Fruit fly (Drosophila melanogaster) whole organism, prepupa: Measurements from ENCODE around the gene CG5421.
A peak's percentile ranks its signal among the peaks of the same experiment; 100 is the strongest.

ENCODE experiments used
- Blimp-1 ChIP-seq: fragments of 200-800 bp; sonication (Bioruptor generic); optimal IDR thresholded peaks from 3 replicates; lab custom pipeline; 2017; ENCODE audit warnings: missing biosample characterization, missing genetic modification characterization, mild to moderate bottlenecking, moderate library complexity, missing genetic modification reagents
- CG10631 ChIP-seq: fragments of 200-800 bp; sonication (Bioruptor generic); optimal IDR thresholded peaks from 2 replicates; lab custom pipeline; 2016; ENCODE audit warnings: missing biosample characterization, missing genetic modification characterization
- CG10669 ChIP-seq: fragments of 200-800 bp; sonication (Bioruptor generic); optimal IDR thresholded peaks from 3 replicates; lab custom pipeline; 2018; ENCODE audit warnings: missing biosample characterization, mild to moderate bottlenecking, missing genetic modification characterization, moderate library complexity
- CG11294 ChIP-seq: fragments of 200-800 bp; sonication (Bioruptor generic); IDR thresholded peaks from 2 replicates; pipeline ENCODE4 v1.3.6; 2022; ENCODE audit warnings: missing biosample characterization, missing genetic modification characterization
- CG11762 ChIP-seq: fragments of 200-800 bp; sonication (Bioruptor generic); optimal IDR thresholded peaks from 3 replicates; lab custom pipeline; 2016; ENCODE audit warnings: missing biosample characterization, missing genetic modification characterization; ENCODE audit not compliant: insufficient read depth
- CG11902 ChIP-seq: fragments of 200-800 bp; sonication (Bioruptor generic); optimal IDR thresholded peaks from 3 replicates; lab custom pipeline; 2016; ENCODE audit warnings: missing biosample characterization, missing genetic modification characterization
- CG15336 ChIP-seq: fragments of 200-800 bp; sonication (Bioruptor generic); IDR thresholded peaks from 2 replicates; pipeline ENCODE4 v1.3.6; 2022; ENCODE audit warnings: missing biosample characterization, missing genetic modification characterization
- CG1621 ChIP-seq: fragments of 200-800 bp; sonication (Bioruptor generic); optimal IDR thresholded peaks from 3 replicates; lab custom pipeline; 2018; ENCODE audit warnings: missing biosample characterization, mild to moderate bottlenecking, missing genetic modification characterization
- CG3032 ChIP-seq: fragments of 200-800 bp; optimal IDR thresholded peaks from 2 replicates; lab custom pipeline; 2019; ENCODE audit warnings: missing biosample characterization, mild to moderate bottlenecking, missing genetic modification characterization, moderate library complexity
- CG32006 ChIP-seq: fragments of 200-800 bp; sonication (Bioruptor generic); optimal IDR thresholded peaks from 3 replicates; lab custom pipeline; 2017; ENCODE audit warnings: missing biosample characterization, mild to moderate bottlenecking, missing genetic modification characterization
- CG34406 ChIP-seq: fragments of 200-800 bp; sonication (Bioruptor generic); optimal IDR thresholded peaks from 3 replicates; lab custom pipeline; 2016; ENCODE audit warnings: missing biosample characterization, missing genetic modification characterization
- CG3919 ChIP-seq: fragments of 200-800 bp; sonication (Bioruptor generic); optimal IDR thresholded peaks from 3 replicates; lab custom pipeline; 2016; ENCODE audit warnings: missing biosample characterization, missing genetic modification characterization
- CG4318 ChIP-seq: fragments of 200-800 bp; sonication (Bioruptor generic); optimal IDR thresholded peaks from 3 replicates; lab custom pipeline; 2017; ENCODE audit warnings: missing biosample characterization, mild to moderate bottlenecking, missing genetic modification characterization
- CG6163 ChIP-seq: fragments of 200-800 bp; sonication (Bioruptor generic); IDR thresholded peaks from 3 replicates; pipeline ENCODE4 v1.3.6; 2022; ENCODE audit warnings: missing biosample characterization, missing genetic modification characterization
- CG6276 ChIP-seq: fragments of 200-800 bp; sonication (Bioruptor generic); optimal IDR thresholded peaks from 2 replicates; lab custom pipeline; 2017; ENCODE audit warnings: missing biosample characterization, mild to moderate bottlenecking, missing genetic modification characterization
- CG6792 ChIP-seq: fragments of 200-800 bp; sonication (Bioruptor generic); optimal IDR thresholded peaks from 3 replicates; lab custom pipeline; 2016; ENCODE audit warnings: missing biosample characterization, missing genetic modification characterization
- CG8319 ChIP-seq: fragments of 200-800 bp; sonication (Bioruptor generic); optimal IDR thresholded peaks from 3 replicates; lab custom pipeline; 2016; ENCODE audit warnings: missing biosample characterization, missing genetic modification characterization
- CG8632 ChIP-seq: fragments of 200-800 bp; sonication (Bioruptor generic); optimal IDR thresholded peaks from 3 replicates; lab custom pipeline; 2016; ENCODE audit warnings: missing biosample characterization, missing genetic modification characterization
- CG9139 ChIP-seq: fragments of 200-800 bp; sonication (Bioruptor generic); optimal IDR thresholded peaks from 3 replicates; lab custom pipeline; 2017; ENCODE audit warnings: missing biosample characterization, mild to moderate bottlenecking, missing genetic modification characterization
- Eip75B ChIP-seq: fragments of 200-800 bp; sonication (Bioruptor generic); optimal IDR thresholded peaks from 3 replicates; lab custom pipeline; 2016; ENCODE audit warnings: missing biosample characterization, missing genetic modification characterization
- Eip78C ChIP-seq: fragments of 200-800 bp; sonication (Bioruptor generic); peaks from one replicate; lab custom pipeline; 2016; ENCODE audit warnings: missing biosample characterization, missing genetic modification characterization
- Eip93F ChIP-seq: fragments of 200-800 bp; sonication (Bioruptor generic); optimal IDR thresholded peaks from 2 replicates; lab custom pipeline; 2016; ENCODE audit warnings: missing biosample characterization, mild to moderate bottlenecking, missing genetic modification characterization
- Ets21C ChIP-seq: fragments of 200-800 bp; sonication (Bioruptor generic); optimal IDR thresholded peaks from 3 replicates; lab custom pipeline; 2016; ENCODE audit warnings: missing biosample characterization, missing genetic modification characterization
- Hr38 ChIP-seq: sonication (Bioruptor generic); optimal IDR thresholded peaks from 2 replicates; lab custom pipeline; 2016; ENCODE audit warnings: missing biosample characterization, missing genetic modification characterization
- Hr4 ChIP-seq: fragments of 200-800 bp; sonication (Bioruptor generic); optimal IDR thresholded peaks from 3 replicates; lab custom pipeline; 2016; ENCODE audit warnings: missing biosample characterization, missing genetic modification characterization
- Met ChIP-seq: fragments of 200-800 bp; sonication (Bioruptor generic); optimal IDR thresholded peaks from 3 replicates; lab custom pipeline; 2016; ENCODE audit warnings: missing biosample characterization, missing genetic modification characterization
- OdsH ChIP-seq: fragments of 200-800 bp; sonication (Bioruptor generic); optimal IDR thresholded peaks from 3 replicates; lab custom pipeline; 2016; ENCODE audit warnings: missing biosample characterization, missing genetic modification characterization
- Smox ChIP-seq: fragments of 200-800 bp; sonication (Bioruptor generic); optimal IDR thresholded peaks from 3 replicates; lab custom pipeline; 2016; ENCODE audit warnings: missing biosample characterization, missing genetic modification characterization
- Sox102F ChIP-seq: fragments of 200-800 bp; sonication (Bioruptor generic); optimal IDR thresholded peaks from 2 replicates; lab custom pipeline; 2016; ENCODE audit warnings: missing biosample characterization, mild to moderate bottlenecking, missing genetic modification characterization
- Sox14 ChIP-seq: fragments of 200-800 bp; sonication (Bioruptor generic); optimal IDR thresholded peaks from 3 replicates; lab custom pipeline; 2016; ENCODE audit warnings: missing biosample characterization, missing genetic modification characterization
- achi ChIP-seq: fragments of 200-800 bp; sonication (Bioruptor generic); optimal IDR thresholded peaks from 3 replicates; lab custom pipeline; 2016; ENCODE audit warnings: missing biosample characterization, missing genetic modification characterization
- acj6 ChIP-seq: fragments of 200-800 bp; sonication (Bioruptor generic); optimal IDR thresholded peaks from 3 replicates; lab custom pipeline; 2016; ENCODE audit warnings: missing biosample characterization, missing genetic modification characterization
- cyc ChIP-seq: fragments of 200-800 bp; sonication (Bioruptor generic); optimal IDR thresholded peaks from 3 replicates; lab custom pipeline; 2016; ENCODE audit warnings: missing biosample characterization, missing genetic modification characterization
- dac ChIP-seq: fragments of 200-800 bp; sonication (Bioruptor generic); optimal IDR thresholded peaks from 2 replicates; lab custom pipeline; 2017; ENCODE audit warnings: missing biosample characterization, mild to moderate bottlenecking, missing genetic modification characterization
- eg ChIP-seq: fragments of 200-800 bp; sonication (Bioruptor generic); IDR thresholded peaks from 3 replicates; pipeline ENCODE4 v1.3.6; 2022; ENCODE audit warnings: missing biosample characterization, missing genetic modification characterization
- esn ChIP-seq: fragments of 200-800 bp; sonication (Bioruptor generic); optimal IDR thresholded peaks from 2 replicates; lab custom pipeline; 2016; ENCODE audit warnings: missing biosample characterization, mild to moderate bottlenecking, missing genetic modification characterization, moderate library complexity
- fd59A ChIP-seq: fragments of 200-800 bp; sonication (Bioruptor generic); optimal IDR thresholded peaks from 2 replicates; lab custom pipeline; 2017; ENCODE audit warnings: missing biosample characterization, mild to moderate bottlenecking, missing genetic modification characterization, missing genetic modification reagents
- fd85E ChIP-seq: fragments of 200-800 bp; sonication (Bioruptor generic); optimal IDR thresholded peaks from 3 replicates; lab custom pipeline; 2016; ENCODE audit warnings: missing biosample characterization, missing genetic modification characterization
- fkh ChIP-seq: fragments of 200-800 bp; sonication (Bioruptor generic); optimal IDR thresholded peaks from 3 replicates; lab custom pipeline; 2017; ENCODE audit warnings: missing biosample characterization, mild to moderate bottlenecking, missing genetic modification characterization, moderate library complexity
- lz ChIP-seq: fragments of 200-800 bp; sonication (Bioruptor generic); optimal IDR thresholded peaks from 3 replicates; lab custom pipeline; 2016; ENCODE audit warnings: missing biosample characterization, missing genetic modification characterization
- net ChIP-seq: fragments of 200-800 bp; sonication (Bioruptor generic); optimal IDR thresholded peaks from 3 replicates; lab custom pipeline; 2016; ENCODE audit warnings: missing biosample characterization, missing genetic modification characterization
- pdm3 ChIP-seq: fragments of 200-800 bp; sonication (Bioruptor generic); optimal IDR thresholded peaks from 3 replicates; lab custom pipeline; 2016; ENCODE audit warnings: missing biosample characterization, missing genetic modification characterization
- spab ChIP-seq: fragments of 200-800 bp; sonication (Bioruptor generic); optimal IDR thresholded peaks from 2 replicates; lab custom pipeline; 2017; ENCODE audit warnings: missing biosample characterization, mild to moderate bottlenecking, missing genetic modification characterization, missing genetic modification reagents
- ss ChIP-seq, 2 experiments: fragments of 200-800 bp; sonication (Bioruptor generic); optimal IDR thresholded peaks; 2 replicates in 1 of 2; 3 replicates in 1 of 2; lab custom pipeline; 2017 to 2018; ENCODE audit warnings: mild to moderate bottlenecking in 2 of 2, missing biosample characterization in 2 of 2, missing genetic modification characterization in 2 of 2, moderate library complexity in 1 of 2
- svp ChIP-seq: fragments of 200-800 bp; sonication (Bioruptor generic); peaks from one replicate; lab custom pipeline; 2016; ENCODE audit warnings: missing biosample characterization, missing genetic modification characterization
- topi ChIP-seq: fragments of 200-800 bp; sonication (Bioruptor generic); optimal IDR thresholded peaks from 3 replicates; lab custom pipeline; 2016; ENCODE audit warnings: missing biosample characterization, missing genetic modification characterization
- vri ChIP-seq: fragments of 200-800 bp; sonication (Bioruptor generic); optimal IDR thresholded peaks from 3 replicates; lab custom pipeline; 2016; ENCODE audit warnings: missing biosample characterization, mild to moderate bottlenecking, missing genetic modification characterization

The CG5421 gene

dm6 chr2L:12463037-12463436, 15.1 kb upstream of the CG5421 start:
- TF ChIP-seq fd85E (GFP tag; lab: Kevin White, UChicago) = no peak
- no peak for TF ChIP-seq svp (GFP tag; lab: Kevin White, UChicago)
- no peak for TF ChIP-seq Blimp-1
- no peak for TF ChIP-seq CG3032 (tag; lab: Kevin White, UChicago)
- TF ChIP-seq vri = peak; percentile 54
- no peak for TF ChIP-seq pdm3 (GFP tag; lab: Kevin White, UChicago)
- no peak for TF ChIP-seq Smox (GFP tag; lab: Kevin White, UChicago)
- TF ChIP-seq CG4318 = no peak
- peak; percentile 5 for TF ChIP-seq Eip93F (GFP tag; lab: Kevin White, UChicago)
- peak; percentile 2 for TF ChIP-seq Sox14 (GFP tag; lab: Kevin White, UChicago)
- TF ChIP-seq fkh = peak; percentile 65

dm6 chr2L:12460767-12461739, 13.1 kb upstream of the CG5421 start:
- TF ChIP-seq CG15336 (GFP tag; lab: Robert Waterston, UW) (no peak; the same call in 1 of the 2 replicates), esn (GFP tag; lab: Kevin White, UChicago) (peak; percentile 69), ss (GFP tag; optimal IDR thresholded peaks at IDR 0.05; lab: Kevin White, UChicago) (peak; percentile 79 to 84), achi (GFP tag; lab: Kevin White, UChicago) (peak; percentile 35), Hr4 (GFP tag; lab: Kevin White, UChicago) (no peak), pdm3 (GFP tag; lab: Kevin White, UChicago) (peak; percentile 26), CG32006 (GFP tag; lab: Kevin White, UChicago) (peak; percentile 18), CG34406 (GFP tag; lab: Kevin White, UChicago) (peak; percentile 69), CG11902 (no peak), acj6 (peak; percentile 8), Sox14 (GFP tag; lab: Kevin White, UChicago) (peak; percentile 32), Eip75B (GFP tag; lab: Kevin White, UChicago) (peak; percentile 51), OdsH (GFP tag; lab: Kevin White, UChicago) (no peak), CG1621 (tag; lab: Kevin White, UChicago) (peak; percentile 39), CG9139 (peak; percentile 86), vri (peak; percentile 78), CG3032 (tag; lab: Kevin White, UChicago) (peak; percentile 35), CG11762 (GFP tag; lab: Kevin White, UChicago) (no peak), fd59A (GFP tag; lab: Kevin White, UChicago) (no peak), net (GFP tag; lab: Kevin White, UChicago) (peak; percentile 72), CG4318 (no peak), Met (peak; percentile 63), topi (GFP tag; lab: Kevin White, UChicago) (peak; percentile 61), CG8319 (GFP tag; lab: Kevin White, UChicago) (no peak), Smox (GFP tag; lab: Kevin White, UChicago) (peak; percentile 57), CG11294 (no peak), Eip78C (GFP tag; lab: Kevin White, UChicago) (peak; percentile 88), CG6163 (GFP tag; lab: Robert Waterston, UW) (peak; percentile 66; the same call in 2 of the 3 replicates), CG6276 (GFP tag; lab: Kevin White, UChicago) (peak; percentile 64), cyc (no peak), Ets21C (GFP tag; lab: Kevin White, UChicago) (no peak), CG10669 (GFP tag; lab: Kevin White, UChicago) (peak; percentile 50), CG6792 (GFP tag; lab: Kevin White, UChicago) (peak; percentile 32), dac (GFP tag; lab: Kevin White, UChicago) (no peak), CG10631 (GFP tag; lab: Kevin White, UChicago) (peak; percentile 32), CG8632 (GFP tag; lab: Kevin White, UChicago) (peak; percentile 34), Blimp-1 (peak; percentile 56), CG3919 (peak; percentile 58), svp (GFP tag; lab: Kevin White, UChicago) (peak; percentile 71), eg (GFP tag; lab: Robert Waterston, UW) (peak; percentile 80), spab (GFP tag; lab: Kevin White, UChicago) (peak; percentile 66), lz (peak; percentile 30), Hr38 (GFP tag; lab: Kevin White, UChicago) (no peak), Sox102F (GFP tag; lab: Kevin White, UChicago) (peak; percentile 68)
